Worm (Caenorhabditis elegans) whole organism, L2 larva: ENCODE results near the gene aakb-1.

Experiments used
- F13H6.1 ChIP-seq: sonication (generic microtip); optimal IDR thresholded peaks from 2 replicates; lab custom pipeline; 2016; ENCODE audit warnings: missing genetic modification characterization, missing compliant biosample characterization
- ama-1 ChIP-seq: fragments of 150-350 bp; optimal IDR thresholded peaks from 2 replicates; lab custom pipeline; 2018; ENCODE audit warnings: inconsistent platforms
- blmp-1 ChIP-seq: sonication (generic microtip); optimal IDR thresholded peaks from 2 replicates; lab custom pipeline; 2017; ENCODE audit warnings: missing genetic modification characterization, mild to moderate bottlenecking, missing compliant biosample characterization, antibody characterized with exemption, moderate library complexity; ENCODE audit not compliant: insufficient read depth
- lin-13 ChIP-seq: fragments of 150-350 bp; optimal IDR thresholded peaks from 2 replicates; lab custom pipeline; 2014; ENCODE audit warnings: missing biosample characterization, missing genetic modification reagents, missing genetic modification characterization
- lin-39 ChIP-seq: fragments of 150-350 bp; optimal IDR thresholded peaks from 2 replicates; lab custom pipeline; 2014; ENCODE audit warnings: missing biosample characterization, missing genetic modification reagents, missing genetic modification characterization
- lsy-2 ChIP-seq, 2 experiments: fragments of 150-350 bp in 1 of 2; sonication (generic microtip) in 1 of 2; optimal IDR thresholded peaks; 2 replicates each; lab custom pipeline; 2014 to 2017; ENCODE audit warnings: missing biosample characterization in 2 of 2, missing genetic modification characterization in 2 of 2
- nhr-11 ChIP-seq: fragments of 150-350 bp; optimal IDR thresholded peaks from 2 replicates; lab custom pipeline; 2014; ENCODE audit warnings: missing biosample characterization, missing genetic modification characterization
- nhr-237 ChIP-seq: fragments of 150-350 bp; optimal IDR thresholded peaks from 2 replicates; lab custom pipeline; 2014; ENCODE audit warnings: missing biosample characterization, missing genetic modification characterization
- snpc-4 ChIP-seq: fragments of 150-350 bp; optimal IDR thresholded peaks from 2 replicates; lab custom pipeline; 2014; ENCODE audit warnings: missing biosample characterization, missing genetic modification characterization
- unc-55 ChIP-seq: fragments of 150-350 bp; sonication (generic microtip); optimal IDR thresholded peaks from 3 replicates; lab custom pipeline; 2014; ENCODE audit warnings: missing biosample characterization, missing genetic modification reagents, missing genetic modification characterization
- ztf-11 ChIP-seq: sonication (generic microtip); optimal IDR thresholded peaks from 2 replicates; lab custom pipeline; 2017; ENCODE audit warnings: missing biosample characterization, missing genetic modification characterization
- ztf-4 ChIP-seq: fragments of 150-350 bp; optimal IDR thresholded peaks from 2 replicates; lab custom pipeline; 2014; ENCODE audit warnings: missing biosample characterization, missing genetic modification characterization

DNA sequence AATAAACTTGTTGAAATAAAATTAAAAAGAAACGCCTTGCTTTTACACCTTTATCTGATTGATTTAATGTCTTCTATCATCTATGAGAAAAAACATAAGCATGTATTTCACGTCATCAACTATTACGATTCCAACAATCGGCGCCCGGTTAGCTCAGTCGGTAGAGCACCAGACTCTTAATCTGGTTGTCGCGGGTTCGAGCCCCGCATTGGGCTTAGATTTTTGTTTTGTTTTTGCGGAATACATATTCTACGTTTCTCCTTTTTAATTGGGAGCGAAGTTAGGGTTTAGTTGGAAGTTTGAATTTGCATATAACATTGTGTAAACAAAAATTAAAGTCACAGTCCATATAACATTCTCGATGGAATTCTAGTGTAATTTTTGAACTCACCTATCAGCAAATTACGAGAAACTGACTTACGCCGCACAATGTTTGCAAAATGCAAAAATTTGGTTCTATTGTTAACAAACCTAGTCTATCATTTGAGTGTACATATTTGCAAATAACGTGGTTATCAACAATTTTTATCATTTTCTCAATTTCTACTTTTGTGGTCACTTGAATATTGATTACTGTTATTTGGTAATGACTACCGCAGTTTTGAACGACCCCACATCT lies 38.4 kb upstream of the aakb-1 start, which contains the start of gene shc-3:
- TF ChIP-seq ztf-4 (tag; lab: Kevin White, UChicago) (no peak), ama-1 (lab: Kevin White, UChicago) (no peak), F13H6.1 (no peak), unc-55 (no peak), nhr-11 (tag; lab: Kevin White, UChicago) (no peak), lin-13 (GFP tag; lab: Kevin White, UChicago) (no peak), nhr-237 (tag; lab: Kevin White, UChicago) (no peak), snpc-4 (tag; lab: Kevin White, UChicago) (no peak), ztf-11 (tag; lab: Kevin White, UChicago) (no peak), lsy-2 (tag; optimal IDR thresholded peaks at IDR 0.05; lab: Kevin White, UChicago) (no peak), lin-39 (no peak), blmp-1 (no peak)
